Fruit fly (Drosophila melanogaster): ENCODE results near the gene CG9459.

DNA sequence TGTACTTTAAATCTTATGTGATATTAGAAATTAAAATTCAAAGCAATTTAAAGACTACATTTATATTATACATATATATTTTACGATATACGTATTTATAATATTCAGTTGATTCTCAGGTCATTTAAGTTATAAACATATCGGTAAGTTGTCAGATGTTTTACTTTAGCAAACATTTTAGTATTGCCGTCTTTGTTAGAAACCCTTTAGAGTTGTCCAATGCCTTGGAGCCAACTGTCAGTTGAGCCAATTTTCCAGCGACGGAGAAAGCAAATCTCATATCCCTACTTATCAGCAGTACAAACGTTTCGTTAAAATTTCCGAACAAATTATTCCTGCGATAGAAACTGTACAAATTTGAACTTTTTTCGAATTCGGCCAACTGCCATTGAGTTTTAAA lies 43.4 kb downstream of the CG9459 start, which contains the start of gene topi:
- no peak for TF ChIP-seq pum (GFP tag; optimal IDR thresholded peaks at IDR 0.05)
- no peak for TF ChIP-seq insv (GFP tag; optimal IDR thresholded peaks at IDR 0.05)
- no peak for TF ChIP-seq Neu2 (GFP tag; optimal IDR thresholded peaks at IDR 0.05; ENCODE audit: borderline replicate concordance)
- TF ChIP-seq toy (GFP tag; IDR thresholded peaks at IDR 0.05), result no peak
- no peak for TF ChIP-seq CG12769 (tag; optimal IDR thresholded peaks at IDR 0.05)
- no peak for TF ChIP-seq CG4707 (GFP tag; optimal IDR thresholded peaks at IDR 0.05)
- no peak for TF ChIP-seq otp (GFP tag; IDR thresholded peaks at IDR 0.05)
- no peak for TF ChIP-seq Oaz (GFP tag; IDR thresholded peaks at IDR 0.05)
- no peak for TF ChIP-seq sug (tag; optimal IDR thresholded peaks at IDR 0.05)
- TF ChIP-seq jumu (GFP tag; optimal IDR thresholded peaks at IDR 0.05), result no peak
- no peak for TF ChIP-seq ham (GFP tag; IDR thresholded peaks at IDR 0.05)
- TF ChIP-seq CG15269 (tag; optimal IDR thresholded peaks at IDR 0.05), result no peak

Data from whole organism, embryonic.